Worm (Caenorhabditis elegans) whole organism, L4 larva: ENCODE data around the gene nfu-1.
A peak's percentile ranks its signal among the peaks of the same experiment; 100 is the strongest.

ENCODE experiments used
- D1046.2 ChIP-seq: fragments of 200-800 bp; sonication (Bioruptor generic); IDR thresholded peaks from 2 replicates; pipeline ENCODE4 v1.3.6; 2022; ENCODE audit warnings: missing genetic modification characterization, missing compliant biosample characterization
- F10B5.3 ChIP-seq: sonication (generic microtip); optimal IDR thresholded peaks from 2 replicates; lab custom pipeline; 2016; ENCODE audit warnings: mild to moderate bottlenecking, missing genetic modification characterization, missing compliant biosample characterization
- F37D6.2 ChIP-seq: sonication (generic microtip); optimal IDR thresholded peaks from 2 replicates; lab custom pipeline; 2016; ENCODE audit warnings: mild to moderate bottlenecking, missing genetic modification characterization, missing compliant biosample characterization
- T20F7.1 ChIP-seq: fragments of 200-800 bp; sonication (Bioruptor generic); optimal IDR thresholded peaks from 2 replicates; lab custom pipeline; 2018; ENCODE audit warnings: mild to moderate bottlenecking, missing genetic modification characterization, missing compliant biosample characterization
- T26A8.4 ChIP-seq: fragments of 200-800 bp; sonication (Bioruptor generic); IDR thresholded peaks from 2 replicates; pipeline ENCODE4 v1.3.6; 2022; ENCODE audit warnings: missing genetic modification characterization, missing compliant biosample characterization
- Y48G9A.11 ChIP-seq: fragments of 200-800 bp; sonication (Bioruptor generic); IDR thresholded peaks from 2 replicates; pipeline ENCODE4 v1.3.6; 2022; ENCODE audit warnings: missing genetic modification reagents, missing genetic modification characterization, missing compliant biosample characterization
- Y75B8A.6 ChIP-seq: fragments of 200-800 bp; sonication (Bioruptor generic); IDR thresholded peaks from 2 replicates; pipeline ENCODE4 v1.3.6; 2022; ENCODE audit warnings: missing genetic modification reagents, missing genetic modification characterization, missing compliant biosample characterization
- ZK337.2 ChIP-seq: fragments of 200-800 bp; sonication (Bioruptor generic); IDR thresholded peaks from 2 replicates; pipeline ENCODE4 v1.3.6; 2022; ENCODE audit warnings: missing genetic modification reagents, missing genetic modification characterization, missing compliant biosample characterization
- aha-1 ChIP-seq: fragments of 150-350 bp; peaks from one replicate; lab custom pipeline; 2014; ENCODE audit warnings: missing biosample characterization, missing genetic modification characterization
- aly-2 ChIP-seq: sonication (generic microtip); optimal IDR thresholded peaks from 2 replicates; lab custom pipeline; 2018; ENCODE audit warnings: missing biosample characterization, missing genetic modification characterization
- ama-1 ChIP-seq: fragments of 150-350 bp; optimal IDR thresholded peaks from 2 replicates; lab custom pipeline; 2014; ENCODE audit warnings: inconsistent platforms, mixed read lengths
- ceh-20 ChIP-seq: fragments of 200-800 bp; sonication (Bioruptor generic); IDR thresholded peaks from 2 replicates; pipeline ENCODE4 v1.3.6; 2022; ENCODE audit warnings: missing genetic modification reagents, missing genetic modification characterization, missing compliant biosample characterization
- ceh-28 ChIP-seq: fragments of 150-350 bp; optimal IDR thresholded peaks from 2 replicates; lab custom pipeline; 2014; ENCODE audit warnings: missing biosample characterization, missing genetic modification reagents, missing genetic modification characterization
- ceh-32 ChIP-seq: sonication (generic microtip); optimal IDR thresholded peaks from 2 replicates; lab custom pipeline; 2016; ENCODE audit warnings: mild to moderate bottlenecking, missing genetic modification characterization, missing compliant biosample characterization; ENCODE audit not compliant: poor library complexity
- ceh-44 ChIP-seq: fragments of 200-800 bp; sonication (Bioruptor generic); IDR thresholded peaks from 2 replicates; pipeline ENCODE4 v1.3.6; 2022; ENCODE audit warnings: missing genetic modification reagents, missing genetic modification characterization, missing compliant biosample characterization
- cey-2 ChIP-seq: sonication (generic microtip); optimal IDR thresholded peaks from 3 replicates; lab custom pipeline; 2017; ENCODE audit warnings: missing genetic modification characterization, mild to moderate bottlenecking, missing compliant biosample characterization, antibody characterized with exemption, borderline replicate concordance; ENCODE audit not compliant: insufficient read depth
- ctbp-1 ChIP-seq: fragments of 200-800 bp; sonication (Bioruptor generic); IDR thresholded peaks from 2 replicates; pipeline ENCODE4 v1.3.6; 2022; ENCODE audit warnings: missing genetic modification reagents, missing genetic modification characterization, missing compliant biosample characterization
- daf-16 ChIP-seq, 3 experiments: sonication (generic microtip); optimal IDR thresholded peaks; 2 replicates each; lab custom pipeline; 2016 to 2017; ENCODE audit warnings: missing genetic modification characterization in 3 of 3, missing genetic modification reagents in 3 of 3, mild to moderate bottlenecking in 2 of 3, missing compliant biosample characterization in 2 of 3, missing biosample characterization in 1 of 3, moderate library complexity in 1 of 3
- daf-19 ChIP-seq: fragments of 200-800 bp; sonication (Bioruptor generic); conservative IDR thresholded peaks from 2 replicates; pipeline ENCODE4 v1.3.6; 2022; ENCODE audit warnings: missing genetic modification characterization, missing compliant biosample characterization
- dmd-9 ChIP-seq: fragments of 200-800 bp; sonication (Bioruptor generic); IDR thresholded peaks from 2 replicates; pipeline ENCODE4 v1.3.6; 2022; ENCODE audit warnings: missing genetic modification reagents, missing genetic modification characterization, missing compliant biosample characterization
- dve-1 ChIP-seq: sonication (generic microtip); optimal IDR thresholded peaks from 2 replicates; lab custom pipeline; 2017; ENCODE audit warnings: antibody characterized with exemption, mild to moderate bottlenecking, missing genetic modification characterization, missing compliant biosample characterization; ENCODE audit not compliant: insufficient read depth
- egl-43 ChIP-seq: fragments of 200-800 bp; sonication (Bioruptor generic); IDR thresholded peaks from 2 replicates; pipeline ENCODE4 v1.3.6; 2022; ENCODE audit warnings: missing genetic modification reagents, missing genetic modification characterization, missing compliant biosample characterization
- fkh-10 ChIP-seq: fragments of 150-350 bp; optimal IDR thresholded peaks from 2 replicates; lab custom pipeline; 2014; ENCODE audit warnings: missing biosample characterization, missing genetic modification reagents, missing genetic modification characterization
- hlh-11 ChIP-seq: fragments of 200-800 bp; sonication (Bioruptor generic); optimal IDR thresholded peaks from 2 replicates; lab custom pipeline; 2018; ENCODE audit warnings: mild to moderate bottlenecking, missing genetic modification characterization, missing compliant biosample characterization
- hmg-1.1 ChIP-seq: fragments of 200-800 bp; sonication (Bioruptor generic); IDR thresholded peaks from 2 replicates; pipeline ENCODE4 v1.3.6; 2022; ENCODE audit warnings: missing genetic modification reagents, missing genetic modification characterization, missing compliant biosample characterization
- jun-1 ChIP-seq: fragments of 150-350 bp; optimal IDR thresholded peaks from 2 replicates; lab custom pipeline; 2014; ENCODE audit warnings: missing biosample characterization, missing genetic modification reagents, missing genetic modification characterization
- lin-1 ChIP-seq: fragments of 200-800 bp; sonication (Bioruptor generic); IDR thresholded peaks from 2 replicates; pipeline ENCODE4 v1.3.6; 2022; ENCODE audit warnings: missing genetic modification reagents, missing genetic modification characterization, missing compliant biosample characterization
- lin-13 ChIP-seq: fragments of 150-350 bp; optimal IDR thresholded peaks from 2 replicates; lab custom pipeline; 2014; ENCODE audit warnings: missing biosample characterization, missing genetic modification reagents, missing genetic modification characterization
- lin-15B ChIP-seq: fragments of 150-350 bp; sonication (generic microtip); optimal IDR thresholded peaks from 3 replicates; lab custom pipeline; 2014; ENCODE audit warnings: missing biosample characterization, missing genetic modification characterization
- lin-38 ChIP-seq: fragments of 200-800 bp; sonication (Bioruptor generic); IDR thresholded peaks from 2 replicates; pipeline ENCODE4 v1.3.6; 2022; ENCODE audit warnings: missing genetic modification reagents, missing genetic modification characterization, missing compliant biosample characterization
- lin-39 ChIP-seq: fragments of 150-350 bp; optimal IDR thresholded peaks from 2 replicates; lab custom pipeline; 2014; ENCODE audit warnings: missing biosample characterization, missing genetic modification reagents, missing genetic modification characterization
- lsy-2 ChIP-seq, 2 experiments: fragments of 150-350 bp in 1 of 2; sonication (generic microtip) in 1 of 2; optimal IDR thresholded peaks; 2 replicates each; lab custom pipeline; 2014 to 2017; ENCODE audit warnings: missing biosample characterization in 2 of 2, missing genetic modification characterization in 2 of 2
- madf-5 ChIP-seq, 2 experiments: fragments of 200-800 bp; sonication (Bioruptor generic); IDR thresholded peaks; 2 replicates each; pipeline ENCODE4 v1.3.6; 2022; ENCODE audit warnings: missing compliant biosample characterization in 2 of 2, missing genetic modification characterization in 2 of 2
- madf-9 ChIP-seq: fragments of 200-800 bp; sonication (Bioruptor generic); conservative IDR thresholded peaks from 2 replicates; pipeline ENCODE4 v1.3.6; 2022; ENCODE audit warnings: missing genetic modification reagents, missing genetic modification characterization, missing compliant biosample characterization
- mep-1 ChIP-seq: fragments of 150-350 bp; sonication (generic microtip); optimal IDR thresholded peaks from 3 replicates; lab custom pipeline; 2014; ENCODE audit warnings: missing biosample characterization, missing genetic modification characterization
- mes-2 ChIP-seq: sonication (generic microtip); optimal IDR thresholded peaks from 2 replicates; lab custom pipeline; 2016; ENCODE audit warnings: missing genotype, mild to moderate bottlenecking, missing genetic modification characterization, missing compliant biosample characterization; ENCODE audit not compliant: poor library complexity, severe bottlenecking
- nhr-11 ChIP-seq: fragments of 150-350 bp; optimal IDR thresholded peaks from 2 replicates; lab custom pipeline; 2014; ENCODE audit warnings: missing biosample characterization, missing genetic modification characterization
- nhr-48 ChIP-seq: sonication (generic microtip); optimal IDR thresholded peaks from 2 replicates; lab custom pipeline; 2016; ENCODE audit warnings: mild to moderate bottlenecking, missing genetic modification characterization, missing compliant biosample characterization
- nhr-6 ChIP-seq: fragments of 150-350 bp; optimal IDR thresholded peaks from 2 replicates; lab custom pipeline; 2014; ENCODE audit warnings: missing biosample characterization, missing genetic modification characterization
- nhr-76 ChIP-seq: fragments of 150-350 bp; optimal IDR thresholded peaks from 2 replicates; lab custom pipeline; 2014; ENCODE audit warnings: missing biosample characterization, missing genetic modification characterization
- php-3 ChIP-seq: fragments of 200-800 bp; sonication (Bioruptor generic); IDR thresholded peaks from 2 replicates; pipeline ENCODE4 v1.3.6; 2022; ENCODE audit warnings: missing genetic modification reagents, missing genetic modification characterization, missing compliant biosample characterization
- sdz-12 ChIP-seq: fragments of 200-800 bp; sonication (Bioruptor generic); optimal IDR thresholded peaks from 2 replicates; lab custom pipeline; 2018; ENCODE audit warnings: mild to moderate bottlenecking, missing genetic modification characterization, missing compliant biosample characterization
- skn-1 ChIP-seq: fragments of 150-350 bp; optimal IDR thresholded peaks from 2 replicates; lab custom pipeline; 2014; ENCODE audit warnings: missing biosample characterization, missing genetic modification characterization
- snpc-1.2 ChIP-seq: fragments of 200-800 bp; sonication (Bioruptor generic); IDR thresholded peaks from 2 replicates; pipeline ENCODE4 v1.3.6; 2022; ENCODE audit warnings: missing genetic modification reagents, missing genetic modification characterization, missing compliant biosample characterization
- snpc-4 ChIP-seq: fragments of 150-350 bp; optimal IDR thresholded peaks from 2 replicates; lab custom pipeline; 2014; ENCODE audit warnings: missing biosample characterization, missing genetic modification characterization
- spr-3 ChIP-seq: fragments of 200-800 bp; sonication (Bioruptor generic); optimal IDR thresholded peaks from 2 replicates; lab custom pipeline; 2018; ENCODE audit warnings: mild to moderate bottlenecking, missing genetic modification characterization, missing compliant biosample characterization
- tra-1 ChIP-seq: fragments of 200-800 bp; sonication (Bioruptor generic); IDR thresholded peaks from 2 replicates; pipeline ENCODE4 v1.3.6; 2022; ENCODE audit warnings: missing genetic modification reagents, missing genetic modification characterization, missing compliant biosample characterization
- unc-130 ChIP-seq: sonication (generic microtip); optimal IDR thresholded peaks from 2 replicates; lab custom pipeline; 2016; ENCODE audit warnings: missing genetic modification reagents, missing genetic modification characterization, missing compliant biosample characterization
- unc-39 ChIP-seq: sonication (generic microtip); optimal IDR thresholded peaks from 2 replicates; lab custom pipeline; 2017; ENCODE audit warnings: missing biosample characterization, missing genetic modification characterization
- zfp-2 ChIP-seq: sonication (generic microtip); optimal IDR thresholded peaks from 2 replicates; lab custom pipeline; 2016; ENCODE audit warnings: mild to moderate bottlenecking, missing genetic modification characterization, missing compliant biosample characterization
- ztf-7 ChIP-seq: fragments of 150-350 bp; optimal IDR thresholded peaks from 2 replicates; lab custom pipeline; 2014; ENCODE audit warnings: missing biosample characterization, missing genetic modification characterization

Gene nfu-1

ce11 chrIV:10380626-10381025 is 6.6 kb upstream of the nfu-1 start (continued):
- peak in 1 of 2 experiments; percentile 29 for TF ChIP-seq daf-16 (GFP tag; optimal IDR thresholded peaks at IDR 0.05; lab: Kevin White, UChicago)
- peak; percentile 44 for TF ChIP-seq daf-16 (tag; optimal IDR thresholded peaks at IDR 0.05; lab: Kevin White, UChicago)
- no peak for TF ChIP-seq F10B5.3 (tag; lab: Kevin White, UChicago)
- peak; percentile 92 for TF ChIP-seq madf-9
- TF ChIP-seq daf-19 (GFP tag; lab: Robert Waterston, UW) = no peak
- TF ChIP-seq ceh-20 (GFP tag; lab: Robert Waterston, UW) = peak; percentile 62; the same call in 1 of the 2 replicates
- peak; percentile 61 for TF ChIP-seq ama-1
- no peak for TF ChIP-seq ceh-32
- no peak for TF ChIP-seq nhr-76
- TF ChIP-seq mes-2 (tag; lab: Kevin White, UChicago) = peak; percentile 21
- no peak for TF ChIP-seq spr-3 (GFP tag; lab: Kevin White, UChicago)
- TF ChIP-seq ztf-7 (tag; lab: Kevin White, UChicago) = peak; percentile 15
- TF ChIP-seq jun-1 (tag; lab: Kevin White, UChicago) = no peak
- TF ChIP-seq ZK337.2 (GFP tag; lab: Robert Waterston, UW) = no peak
- peak; percentile 51 for TF ChIP-seq mep-1 (tag; lab: Kevin White, UChicago)
- TF ChIP-seq aha-1 = peak; percentile 98
- peak; percentile 42 for TF ChIP-seq lin-13 (GFP tag; lab: Kevin White, UChicago)
- TF ChIP-seq sdz-12 = no peak
- TF ChIP-seq php-3 = no peak
- no peak for TF ChIP-seq Y75B8A.6
- no peak for TF ChIP-seq cey-2 (tag; lab: Kevin White, UChicago)
- TF ChIP-seq lin-38 (GFP tag; lab: Robert Waterston, UW) = no peak
- no peak for TF ChIP-seq madf-5 (GFP tag; IDR thresholded peaks at IDR 0.05; lab: Robert Waterston, UW)
- TF ChIP-seq snpc-4 (tag; lab: Kevin White, UChicago) = no peak
- TF ChIP-seq unc-39 (tag; lab: Kevin White, UChicago) = no peak
- peak; percentile 52; the same call in 1 of the 2 replicates for TF ChIP-seq hmg-1.1 (GFP tag; lab: Robert Waterston, UW)
- peak; percentile 24 for TF ChIP-seq unc-130 (GFP tag; lab: Kevin White, UChicago)
- TF ChIP-seq lin-15B = no peak
- no peak for TF ChIP-seq dmd-9 (GFP tag; lab: Robert Waterston, UW)
- TF ChIP-seq lin-39 (tag; lab: Kevin White, UChicago) = no peak
- no peak for TF ChIP-seq T20F7.1 (GFP tag; lab: Kevin White, UChicago)
- no peak for TF ChIP-seq snpc-1.2 (GFP tag; lab: Robert Waterston, UW)
- peak; percentile 16 for TF ChIP-seq nhr-11 (tag; lab: Kevin White, UChicago)
- no peak for TF ChIP-seq nhr-6 (tag; lab: Kevin White, UChicago)
- TF ChIP-seq lsy-2 (tag; optimal IDR thresholded peaks at IDR 0.05; lab: Kevin White, UChicago) = peak in 1 of 2 experiments; percentile 63
- peak; percentile 29 for TF ChIP-seq F37D6.2
- TF ChIP-seq D1046.2 = no peak
- peak; percentile 82 for TF ChIP-seq hlh-11 (tag; lab: Kevin White, UChicago)
- peak; percentile 66; the same call in 1 of the 2 replicates for TF ChIP-seq ctbp-1 (GFP tag; lab: Robert Waterston, UW)
- peak; percentile 48; the same call in 1 of the 2 replicates for TF ChIP-seq egl-43 (GFP tag; lab: Robert Waterston, UW)
- TF ChIP-seq ceh-44 = no peak
- no peak for TF ChIP-seq fkh-10 (GFP tag; lab: Kevin White, UChicago)
- TF ChIP-seq dve-1 (tag; lab: Kevin White, UChicago) = peak; percentile 67
- no peak for TF ChIP-seq zfp-2
- no peak for TF ChIP-seq aly-2
- TF ChIP-seq ceh-28 (tag; lab: Kevin White, UChicago) = no peak
- TF ChIP-seq lin-1 (GFP tag; lab: Robert Waterston, UW) = 0 out of 2 replicates have a peak, but pooled peaks have one; percentile 32
- 0 out of 2 replicates have a peak, but pooled peaks have one; percentile 21 for TF ChIP-seq T26A8.4
- peak; percentile 64 for TF ChIP-seq nhr-48
- TF ChIP-seq skn-1 (tag; lab: Kevin White, UChicago) = no peak
- 0 out of 2 replicates have a peak, but pooled peaks have one; percentile 40 for TF ChIP-seq tra-1
- no peak for TF ChIP-seq Y48G9A.11 (GFP tag; lab: Robert Waterston, UW)
